Worm (Caenorhabditis elegans) whole organism, late embryonic: ENCODE data around the gene C24H10.3.

Experiments
- C08G9.2 ChIP-seq: sonication (generic microtip); optimal IDR thresholded peaks from 2 replicates; lab custom pipeline; 2016; ENCODE audit warnings: mild to moderate bottlenecking, missing genetic modification characterization, moderate library complexity, missing compliant biosample characterization
- F13H6.1 ChIP-seq: sonication (generic microtip); optimal IDR thresholded peaks from 2 replicates; lab custom pipeline; 2016; ENCODE audit warnings: missing genetic modification characterization, missing compliant biosample characterization
- ceh-18 ChIP-seq: sonication (generic microtip); optimal IDR thresholded peaks from 2 replicates; lab custom pipeline; 2016; ENCODE audit warnings: missing genetic modification characterization, missing compliant biosample characterization
- ceh-24 ChIP-seq: sonication (generic microtip); optimal IDR thresholded peaks from 2 replicates; lab custom pipeline; 2016; ENCODE audit warnings: mild to moderate bottlenecking, missing genetic modification characterization, missing compliant biosample characterization
- ceh-6 ChIP-seq: fragments of 200-800 bp; sonication (Bioruptor generic); optimal IDR thresholded peaks from 2 replicates; lab custom pipeline; 2018; ENCODE audit warnings: mild to moderate bottlenecking, missing genetic modification characterization, missing compliant biosample characterization
- ceh-9 ChIP-seq: sonication (generic microtip); optimal IDR thresholded peaks from 2 replicates; lab custom pipeline; 2016; ENCODE audit warnings: mild to moderate bottlenecking, missing genetic modification characterization, inconsistent platforms, missing compliant biosample characterization
- ets-4 ChIP-seq: sonication (generic microtip); optimal IDR thresholded peaks from 2 replicates; lab custom pipeline; 2016; ENCODE audit warnings: missing genetic modification characterization, missing compliant biosample characterization
- hlh-13 ChIP-seq: fragments of 200-800 bp; sonication (Bioruptor generic); optimal IDR thresholded peaks from 2 replicates; lab custom pipeline; 2018; ENCODE audit warnings: mild to moderate bottlenecking, missing genetic modification characterization, missing compliant biosample characterization
- hlh-30 ChIP-seq: sonication (generic microtip); optimal IDR thresholded peaks from 2 replicates; lab custom pipeline; 2017; ENCODE audit warnings: antibody characterized with exemption, missing genetic modification characterization, missing compliant biosample characterization; ENCODE audit not compliant: insufficient read depth
- mec-3 ChIP-seq: sonication (generic microtip); optimal IDR thresholded peaks from 2 replicates; lab custom pipeline; 2016; ENCODE audit warnings: borderline replicate concordance, missing genetic modification characterization, missing compliant biosample characterization
- odd-2 ChIP-seq: sonication (generic microtip); optimal IDR thresholded peaks from 2 replicates; lab custom pipeline; 2017; ENCODE audit warnings: antibody characterized with exemption, mild to moderate bottlenecking, missing genetic modification characterization, missing compliant biosample characterization
- pat-9 ChIP-seq: fragments of 200-800 bp; sonication (Bioruptor generic); optimal IDR thresholded peaks from 2 replicates; lab custom pipeline; 2018; ENCODE audit warnings: mild to moderate bottlenecking, missing genetic modification characterization, moderate library complexity, missing compliant biosample characterization
- pax-1 ChIP-seq: fragments of 150-350 bp; optimal IDR thresholded peaks from 2 replicates; lab custom pipeline; 2014; ENCODE audit warnings: missing biosample characterization, missing genetic modification characterization
- pha-2 ChIP-seq: sonication (generic microtip); optimal IDR thresholded peaks from 2 replicates; lab custom pipeline; 2017; ENCODE audit warnings: mild to moderate bottlenecking, missing genetic modification characterization, missing compliant biosample characterization
- tbx-7 ChIP-seq: sonication (generic microtip); optimal IDR thresholded peaks from 2 replicates; lab custom pipeline; 2016; ENCODE audit warnings: missing genotype, missing genetic modification characterization, missing compliant biosample characterization
- unc-3 ChIP-seq, 2 experiments: fragments of 200-800 bp in 1 of 2; sonication (Bioruptor generic) in 1 of 2; sonication (generic microtip) in 1 of 2; conservative IDR thresholded peaks in 1 of 2; optimal IDR thresholded peaks in 1 of 2; 2 replicates each; pipeline versions ENCODE4 v1.3.6 to Lab custom; 2016 to 2022; ENCODE audit warnings: missing compliant biosample characterization in 2 of 2, missing genetic modification characterization in 2 of 2, missing genetic modification reagents in 1 of 2
- unc-42 ChIP-seq: sonication (generic microtip); optimal IDR thresholded peaks from 2 replicates; lab custom pipeline; 2016; ENCODE audit warnings: missing genotype, missing genetic modification characterization, missing compliant biosample characterization
- unc-55 ChIP-seq: sonication (generic microtip); optimal IDR thresholded peaks from 2 replicates; lab custom pipeline; 2017; ENCODE audit warnings: missing biosample characterization, missing genetic modification reagents, missing genetic modification characterization

Gene C24H10.3

DNA sequence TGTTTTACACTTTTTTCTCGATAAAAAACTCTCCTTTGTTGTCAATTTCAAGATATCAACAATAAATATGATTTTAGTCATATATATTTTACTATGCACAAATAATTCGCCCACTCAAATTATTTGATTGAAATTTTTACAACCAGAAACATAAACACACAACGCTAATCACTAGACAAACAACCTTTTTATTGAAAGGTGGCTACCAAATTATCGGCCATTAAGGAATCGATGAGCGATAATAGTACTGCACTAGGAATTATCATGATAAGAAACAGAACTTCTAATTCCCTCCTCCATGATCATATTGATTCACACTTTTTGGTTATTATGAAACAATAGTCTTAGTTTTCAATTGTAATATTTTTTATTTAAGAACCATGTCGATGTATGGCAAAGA, 48.3 kb downstream of the C24H10.3 start, which contains the start of gene C42D8.1:
Gene C42D8.1, plus strand, starts transcription at position 377 of the 400 bp plus-strand sequence.
- TF ChIP-seq F13H6.1 (tag; lab: Kevin White, UChicago) = no peak
- no peak for TF ChIP-seq odd-2 (tag; lab: Kevin White, UChicago)
- TF ChIP-seq ceh-9 (tag; lab: Kevin White, UChicago) = no peak
- no peak for TF ChIP-seq mec-3 (tag; lab: Kevin White, UChicago)
- TF ChIP-seq tbx-7 (tag; lab: Kevin White, UChicago) = no peak
- TF ChIP-seq ceh-24 (tag; lab: Kevin White, UChicago) = no peak
- TF ChIP-seq pax-1 = no peak
- TF ChIP-seq ceh-18 (tag; lab: Kevin White, UChicago) = no peak
- no peak for TF ChIP-seq pat-9 (tag; lab: Kevin White, UChicago)
- TF ChIP-seq hlh-30 = no peak
- TF ChIP-seq ceh-6 (GFP tag; lab: Kevin White, UChicago) = no peak
- TF ChIP-seq unc-42 = no peak
- TF ChIP-seq unc-55 = no peak
- no peak for TF ChIP-seq hlh-13 (GFP tag; lab: Kevin White, UChicago)
- no peak for TF ChIP-seq pha-2 (tag; lab: Kevin White, UChicago)
- no peak for TF ChIP-seq ets-4 (tag; lab: Kevin White, UChicago)
- TF ChIP-seq unc-3 (GFP tag; conservative IDR thresholded peaks at IDR 0.05; lab: Robert Waterston, UW) = no peak
- TF ChIP-seq unc-3 (tag; optimal IDR thresholded peaks at IDR 0.05; lab: Kevin White, UChicago) = no peak
- no peak for TF ChIP-seq C08G9.2
